Fruit fly (Drosophila melanogaster): ENCODE measurements around the gene RpL28.

- no peak for TF ChIP-seq psq (optimal IDR thresholded peaks at IDR 0.05)
- TF ChIP-seq EcR (GFP tag; optimal IDR thresholded peaks at IDR 0.05), result no peak
- TF ChIP-seq usp (GFP tag; optimal IDR thresholded peaks at IDR 0.05), result no peak
Measured at dm6 chr3L:3226458-3226783, 3.7 kb upstream of the RpL28 start.
